Fruit fly (Drosophila melanogaster): Measurements from ENCODE around the gene CG2006.

The CG2006 gene

dm6 chr3R:29478952-29479538 is 10.2 kb upstream of the CG2006 start:
- peak; percentile 2 for TF ChIP-seq spab (GFP tag; optimal IDR thresholded peaks at IDR 0.05)
- TF ChIP-seq fd59A (GFP tag; optimal IDR thresholded peaks at IDR 0.05) = no peak
- TF ChIP-seq CG9139 (GFP tag; optimal IDR thresholded peaks at IDR 0.05) = peak; percentile 51
- no peak for TF ChIP-seq salr (GFP tag; optimal IDR thresholded peaks at IDR 0.05)
- TF ChIP-seq vri (GFP tag; optimal IDR thresholded peaks at IDR 0.05) = peak; percentile 73
- TF ChIP-seq achi (GFP tag; optimal IDR thresholded peaks at IDR 0.05) = peak; percentile 47
- TF ChIP-seq lz (GFP tag; optimal IDR thresholded peaks at IDR 0.05) = peak; percentile 74
- peak; percentile 3 for TF ChIP-seq OdsH (GFP tag; optimal IDR thresholded peaks at IDR 0.05)
- peak; percentile 58 for TF ChIP-seq CG6854 (GFP tag; optimal IDR thresholded peaks at IDR 0.05)
- no peak for TF ChIP-seq CG6808 (GFP tag; optimal IDR thresholded peaks at IDR 0.05)
- peak; percentile 50; the same call in 1 of the 2 replicates for TF ChIP-seq CG11294 (GFP tag; IDR thresholded peaks at IDR 0.05)
- no peak for TF ChIP-seq Hr38 (GFP tag; optimal IDR thresholded peaks at IDR 0.05)
- TF ChIP-seq fkh (GFP tag; optimal IDR thresholded peaks at IDR 0.05) = no peak
- peak; percentile 31 for TF ChIP-seq CG4318 (GFP tag; optimal IDR thresholded peaks at IDR 0.05)
- no peak for TF ChIP-seq CG3919 (GFP tag; optimal IDR thresholded peaks at IDR 0.05)
- TF ChIP-seq pdm3 (GFP tag; optimal IDR thresholded peaks at IDR 0.05) = peak; percentile 43
- TF ChIP-seq Lpt (GFP tag; optimal IDR thresholded peaks at IDR 0.05) = no peak
- peak; percentile 44 for TF ChIP-seq Sox15 (GFP tag; optimal IDR thresholded peaks at IDR 0.05)
- TF ChIP-seq CG3032 (tag; optimal IDR thresholded peaks at IDR 0.05) = peak; percentile 42
- TF ChIP-seq Eip78C (GFP tag) = peak; percentile 79
- TF ChIP-seq dac (GFP tag; optimal IDR thresholded peaks at IDR 0.05) = no peak
- TF ChIP-seq Hr39 (GFP tag; optimal IDR thresholded peaks at IDR 0.05) = peak; percentile 67
- peak; percentile 29 for TF ChIP-seq CG11902 (GFP tag; optimal IDR thresholded peaks at IDR 0.05)
- TF ChIP-seq CG10631 (GFP tag; optimal IDR thresholded peaks at IDR 0.05) = peak; percentile 33
- TF ChIP-seq CG6163 (GFP tag; IDR thresholded peaks at IDR 0.05) = peak; percentile 78
- peak; percentile 59 for TF ChIP-seq CG15336 (GFP tag; IDR thresholded peaks at IDR 0.05)
- peak; percentile 43 for TF ChIP-seq Smox (GFP tag; optimal IDR thresholded peaks at IDR 0.05)
- peak; percentile 38 for TF ChIP-seq Ets96B (tag; optimal IDR thresholded peaks at IDR 0.05)
- peak; percentile 52 for TF ChIP-seq Blimp-1 (GFP tag; optimal IDR thresholded peaks at IDR 0.05)
- TF ChIP-seq svp (GFP tag) = peak; percentile 99
- no peak for TF ChIP-seq fd85E (GFP tag; optimal IDR thresholded peaks at IDR 0.05)
- TF ChIP-seq CG6792 (GFP tag; optimal IDR thresholded peaks at IDR 0.05) = peak; percentile 39
- TF ChIP-seq Ets21C (GFP tag; optimal IDR thresholded peaks at IDR 0.05) = peak; percentile 36
- peak; percentile 51 for TF ChIP-seq Sox14 (GFP tag; optimal IDR thresholded peaks at IDR 0.05)
- TF ChIP-seq CG11762 (GFP tag; optimal IDR thresholded peaks at IDR 0.05; ENCODE audit: insufficient read depth) = no peak
- TF ChIP-seq Gug (GFP tag; IDR thresholded peaks at IDR 0.05) = peak; percentile 20; the same call in 1 of the 2 replicates
- peak; percentile 58 for TF ChIP-seq cyc (GFP tag; optimal IDR thresholded peaks at IDR 0.05)
- TF ChIP-seq eg (GFP tag; IDR thresholded peaks at IDR 0.05) = peak; percentile 54
- TF ChIP-seq CG34406 (GFP tag; optimal IDR thresholded peaks at IDR 0.05) = peak; percentile 63
- TF ChIP-seq ss (GFP tag; optimal IDR thresholded peaks at IDR 0.05) = no peak
- peak; percentile 70 for TF ChIP-seq CG8632 (GFP tag; optimal IDR thresholded peaks at IDR 0.05)
- no peak for TF ChIP-seq Eip93F (GFP tag; optimal IDR thresholded peaks at IDR 0.05)
- peak; percentile 8 for TF ChIP-seq CG7368 (GFP tag; optimal IDR thresholded peaks at IDR 0.05)
- TF ChIP-seq CG32006 (GFP tag; optimal IDR thresholded peaks at IDR 0.05) = peak; percentile 26
- TF ChIP-seq acj6 (GFP tag; optimal IDR thresholded peaks at IDR 0.05) = peak; percentile 14
- TF ChIP-seq topi (GFP tag; optimal IDR thresholded peaks at IDR 0.05) = peak; percentile 80
- TF ChIP-seq CG10669 (GFP tag; optimal IDR thresholded peaks at IDR 0.05) = peak; percentile 42
- peak; percentile 55 for TF ChIP-seq CG31627 (GFP tag; optimal IDR thresholded peaks at IDR 0.05)
- peak; percentile 31 for TF ChIP-seq CG8319 (GFP tag; optimal IDR thresholded peaks at IDR 0.05)
- peak; percentile 76 for TF ChIP-seq Met (GFP tag; optimal IDR thresholded peaks at IDR 0.05)
- peak; percentile 52 for TF ChIP-seq CG6276 (GFP tag; optimal IDR thresholded peaks at IDR 0.05)
- TF ChIP-seq esn (GFP tag; optimal IDR thresholded peaks at IDR 0.05) = peak; percentile 75

Data from whole organism, prepupa.